Fruit fly (Drosophila melanogaster): ENCODE measurements around the gene Nelf-A.

Gene Nelf-A

dm6 chr3R:21205680-21206326, 17.7 kb upstream of the Nelf-A start (continued):
- TF ChIP-seq Ptx1 (GFP tag; IDR thresholded peaks at IDR 0.05) (peak; percentile 52), CG1233 (GFP tag; optimal IDR thresholded peaks at IDR 0.05) (no peak), CG1792 (GFP tag; optimal IDR thresholded peaks at IDR 0.05) (no peak), otp (GFP tag; IDR thresholded peaks at IDR 0.05) (0 out of 3 replicates have a peak, but pooled peaks have one; percentile 31), CG5180 (GFP tag; optimal IDR thresholded peaks at IDR 0.05) (peak; percentile 32), crol (GFP tag; IDR thresholded peaks at IDR 0.05) (peak; percentile 79), CG16779 (GFP tag; IDR thresholded peaks at IDR 0.05) (no peak), CG13775 (GFP tag; optimal IDR thresholded peaks at IDR 0.05) (peak; percentile 29), gfzf (GFP tag; optimal IDR thresholded peaks at IDR 0.05) (no peak), HLH3B (GFP tag; IDR thresholded peaks at IDR 0.05) (peak; percentile 50; the same call in 1 of the 2 replicates), CG17829 (tag; optimal IDR thresholded peaks at IDR 0.05) (peak; percentile 35), Sox100B (GFP tag; optimal IDR thresholded peaks at IDR 0.05) (peak; percentile 58), Atf3 (GFP tag; optimal IDR thresholded peaks at IDR 0.05) (no peak), Dfd (GFP tag; optimal IDR thresholded peaks at IDR 0.05) (no peak), pan (optimal IDR thresholded peaks at IDR 0.05) (no peak), pan (GFP tag; optimal IDR thresholded peaks at IDR 0.05 in 1 of 2, IDR thresholded peaks at IDR 0.05 in 1 of 2) (peak in 1 of 2 experiments; percentile 66), unpg (GFP tag; optimal IDR thresholded peaks at IDR 0.05) (peak; percentile 14), CG2678 (tag; optimal IDR thresholded peaks at IDR 0.05) (peak; percentile 46), row (GFP tag; IDR thresholded peaks at IDR 0.05) (peak; percentile 43), CG30403 (GFP tag; optimal IDR thresholded peaks at IDR 0.05) (peak; percentile 41), CG4424 (GFP tag; optimal IDR thresholded peaks at IDR 0.05) (peak; percentile 64), CG10431 (GFP tag; optimal IDR thresholded peaks at IDR 0.05) (peak; percentile 11), CG12104 (GFP tag; optimal IDR thresholded peaks at IDR 0.05) (peak; percentile 19), H2.0 (GFP tag; IDR thresholded peaks at IDR 0.05) (no peak), nerfin-1 (tag; optimal IDR thresholded peaks at IDR 0.05) (no peak), CG8388 (GFP tag; optimal IDR thresholded peaks at IDR 0.05) (peak; percentile 52), CG2116 (GFP tag; optimal IDR thresholded peaks at IDR 0.05) (no peak), CG18619 (GFP tag; optimal IDR thresholded peaks at IDR 0.05) (no peak), CG12071 (GFP tag; optimal IDR thresholded peaks at IDR 0.05) (no peak), Gsc (GFP tag; IDR thresholded peaks at IDR 0.05) (no peak), Lim3 (GFP tag; IDR thresholded peaks at IDR 0.05) (no peak), CG6175 (GFP tag; IDR thresholded peaks at IDR 0.05) (no peak), Xbp1 (GFP tag; optimal IDR thresholded peaks at IDR 0.05) (peak; percentile 36), mam (GFP tag; optimal IDR thresholded peaks at IDR 0.05) (no peak), CG4617 (GFP tag; optimal IDR thresholded peaks at IDR 0.05; ENCODE audit: borderline replicate concordance) (no peak), CG3407 (GFP tag; optimal IDR thresholded peaks at IDR 0.05) (peak; percentile 3), CG11504 (tag; optimal IDR thresholded peaks at IDR 0.05) (peak; percentile 68), CG7271 (tag; optimal IDR thresholded peaks at IDR 0.05) (no peak), CG10543 (GFP tag; optimal IDR thresholded peaks at IDR 0.05) (no peak), CG31224 (GFP tag; IDR thresholded peaks at IDR 0.05) (no peak), CG4820 (GFP tag; optimal IDR thresholded peaks at IDR 0.05) (peak; percentile 29), Drgx (GFP tag; IDR thresholded peaks at IDR 0.05) (peak; percentile 90), Awh (GFP tag; IDR thresholded peaks at IDR 0.05) (0 out of 2 replicates have a peak, but pooled peaks have one; percentile 35), CG7963 (GFP tag; IDR thresholded peaks at IDR 0.05; ENCODE audit: partially characterized antibody) (no peak), Neu2 (GFP tag; optimal IDR thresholded peaks at IDR 0.05; ENCODE audit: borderline replicate concordance) (no peak), CG17385 (GFP tag; optimal IDR thresholded peaks at IDR 0.05) (peak; percentile 20), Poxn (GFP tag; IDR thresholded peaks at IDR 0.05) (no peak), CG11723 (GFP tag; optimal IDR thresholded peaks at IDR 0.05) (no peak), CG34422 (GFP tag; IDR thresholded peaks at IDR 0.05) (peak; percentile 17; the same call in 1 of the 3 replicates), Chrac-16 (GFP tag; optimal IDR thresholded peaks at IDR 0.05) (peak; percentile 13)
